Fruit fly (Drosophila melanogaster) Kc167 (cell line): ENCODE results near the gene Evi5.

Experiments
- insv ChIP-seq: fragments of >200 bp; optimal IDR thresholded peaks from 3 replicates; lab custom pipeline; 2018; ENCODE audit warnings: missing external identifiers
- psq ChIP-seq: fragments of >200 bp; optimal IDR thresholded peaks from 2 replicates; lab custom pipeline; 2017; ENCODE audit warnings: missing external identifiers

DNA sequence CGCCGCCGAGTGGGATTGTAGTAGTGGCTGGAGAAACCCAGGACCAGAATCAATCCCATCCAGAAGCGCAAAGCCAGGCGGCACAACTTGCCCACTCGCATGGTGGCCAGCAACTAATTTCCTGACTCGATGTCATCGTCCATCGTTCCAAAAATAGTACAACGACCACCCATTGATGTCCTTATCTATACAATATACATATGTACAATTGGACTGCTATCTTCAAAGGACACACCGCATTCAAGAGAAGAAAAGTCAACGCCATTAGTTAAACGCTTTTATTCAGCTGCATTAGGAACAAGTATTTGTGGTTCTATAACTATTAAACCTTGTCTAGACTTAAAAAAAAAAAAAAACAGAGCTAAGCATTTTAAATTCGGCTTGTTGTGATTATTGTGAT lies 41.1 kb downstream of the Evi5 start, which contains the start of gene Gr10b:
- TF ChIP-seq insv = no peak
- TF ChIP-seq psq = no peak
